Worm (Caenorhabditis elegans): ENCODE results near the gene set-4.

Gene set-4

ce11 chrII:6334745-6335260, 3.7 kb upstream of the set-4 start:
- TF ChIP-seq snpc-4 (tag; optimal IDR thresholded peaks at IDR 0.05) (no peak), nhr-28 (tag; optimal IDR thresholded peaks at IDR 0.05) (no peak), unc-39 (tag; optimal IDR thresholded peaks at IDR 0.05) (no peak), lin-32 (GFP tag; optimal IDR thresholded peaks at IDR 0.05) (no peak)

- no peak for TF ChIP-seq ceh-83 (GFP tag; optimal IDR thresholded peaks at IDR 0.05)
- no peak for TF ChIP-seq snpc-4 (tag; optimal IDR thresholded peaks at IDR 0.05)
- no peak for TF ChIP-seq nhr-2 (tag; optimal IDR thresholded peaks at IDR 0.05)
- no peak for TF ChIP-seq elt-3 (tag; optimal IDR thresholded peaks at IDR 0.05)
- TF ChIP-seq ceh-39 (tag; optimal IDR thresholded peaks at IDR 0.05): no peak
- TF ChIP-seq nhr-76 (tag; optimal IDR thresholded peaks at IDR 0.05): no peak
- TF ChIP-seq cnd-1 (tag; optimal IDR thresholded peaks at IDR 0.05): no peak
- no peak for TF ChIP-seq ham-2 (GFP tag; optimal IDR thresholded peaks at IDR 0.05)
- no peak for TF ChIP-seq mab-5 (tag; optimal IDR thresholded peaks at IDR 0.05)
Observed at ce11 chrII:6333887-6334286, 2.7 kb upstream of the set-4 start, which contains the start of gene ttc-39B. ttc-39B (minus strand) TSS chrII:6333987.

DNA sequence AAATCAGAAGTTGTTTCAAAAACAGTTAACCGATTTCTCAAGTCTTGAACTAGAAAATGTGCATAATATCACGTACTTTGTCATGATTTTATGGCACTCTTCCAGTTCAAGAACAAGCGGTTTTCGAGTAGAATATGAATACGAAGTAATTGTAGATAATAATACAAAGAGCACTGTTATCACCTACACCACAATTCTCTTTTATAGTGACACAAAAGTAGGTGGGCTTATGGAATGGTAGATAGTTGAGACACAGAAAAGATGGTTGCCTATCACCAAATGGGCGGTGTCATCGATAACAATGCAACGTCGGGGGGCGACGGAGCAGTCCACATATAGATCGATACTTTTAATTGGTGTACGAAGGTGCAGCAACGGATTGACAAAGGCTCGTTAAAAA, 2.5 kb downstream of the set-4 start:
- TF ChIP-seq nhr-12 (tag; optimal IDR thresholded peaks at IDR 0.05): no peak

- TF ChIP-seq ceh-83 (GFP tag; optimal IDR thresholded peaks at IDR 0.05): no peak
- no peak for TF ChIP-seq ztf-11 (tag; optimal IDR thresholded peaks at IDR 0.05)
Observed at ce11 chrII:6327317-6327716, 3.8 kb downstream of the set-4 start.

DNA sequence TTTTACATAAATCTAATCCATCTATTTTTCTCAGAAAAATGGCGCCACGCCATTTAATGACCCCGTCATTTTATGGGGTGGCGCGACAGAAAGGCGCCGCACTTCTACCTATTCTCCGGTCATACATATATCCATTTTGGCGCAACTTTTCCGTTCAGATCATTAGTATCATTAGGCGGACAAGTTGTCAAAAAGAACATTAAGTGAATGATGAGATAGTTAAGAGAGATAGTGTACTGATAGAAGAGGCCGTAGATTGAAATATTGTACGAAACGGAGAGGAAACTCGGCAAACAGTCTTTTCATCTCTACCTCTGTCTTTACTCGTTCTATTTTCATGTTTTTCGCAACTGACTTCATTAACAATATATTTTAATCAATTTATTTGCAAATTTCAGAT, 7.1 kb downstream of the set-4 start, which contains the start of gene sma-6:
Gene sma-6, plus strand, starts transcription at position 399 of the 400 bp plus-strand sequence.
- TF ChIP-seq tbx-8 (GFP tag; optimal IDR thresholded peaks at IDR 0.05) (no peak), nhr-237 (tag; optimal IDR thresholded peaks at IDR 0.05) (no peak), elt-3 (tag; optimal IDR thresholded peaks at IDR 0.05) (no peak), sem-2 (GFP tag; optimal IDR thresholded peaks at IDR 0.05) (no peak), snpc-4 (tag; optimal IDR thresholded peaks at IDR 0.05) (no peak), cnd-1 (tag; optimal IDR thresholded peaks at IDR 0.05) (no peak), ham-2 (GFP tag; optimal IDR thresholded peaks at IDR 0.05) (no peak), unc-120 (tag; optimal IDR thresholded peaks at IDR 0.05; ENCODE audit: poor library complexity, severe bottlenecking) (no peak), mep-1 (tag; optimal IDR thresholded peaks at IDR 0.05) (no peak)

- TF ChIP-seq ceh-39 (tag; optimal IDR thresholded peaks at IDR 0.05) (no peak), snpc-4 (tag; optimal IDR thresholded peaks at IDR 0.05) (no peak), nhr-28 (tag; optimal IDR thresholded peaks at IDR 0.05) (no peak), zip-8 (tag; optimal IDR thresholded peaks at IDR 0.05) (no peak), sptf-1 (tag; optimal IDR thresholded peaks at IDR 0.05) (no peak), tbx-8 (GFP tag; optimal IDR thresholded peaks at IDR 0.05) (no peak), elt-3 (tag; optimal IDR thresholded peaks at IDR 0.05) (no peak), lin-13 (tag; optimal IDR thresholded peaks at IDR 0.05) (no peak), blmp-1 (tag; optimal IDR thresholded peaks at IDR 0.05) (no peak), ces-1 (GFP tag; optimal IDR thresholded peaks at IDR 0.05) (no peak), cnd-1 (tag; optimal IDR thresholded peaks at IDR 0.05) (no peak), nhr-237 (tag; optimal IDR thresholded peaks at IDR 0.05) (no peak)
Observed at ce11 chrII:6322979-6323378, 8.2 kb downstream of the set-4 start, which contains the start of gene C32D5.4. C32D5.4 (minus strand) TSS chrII:6323079.

DNA sequence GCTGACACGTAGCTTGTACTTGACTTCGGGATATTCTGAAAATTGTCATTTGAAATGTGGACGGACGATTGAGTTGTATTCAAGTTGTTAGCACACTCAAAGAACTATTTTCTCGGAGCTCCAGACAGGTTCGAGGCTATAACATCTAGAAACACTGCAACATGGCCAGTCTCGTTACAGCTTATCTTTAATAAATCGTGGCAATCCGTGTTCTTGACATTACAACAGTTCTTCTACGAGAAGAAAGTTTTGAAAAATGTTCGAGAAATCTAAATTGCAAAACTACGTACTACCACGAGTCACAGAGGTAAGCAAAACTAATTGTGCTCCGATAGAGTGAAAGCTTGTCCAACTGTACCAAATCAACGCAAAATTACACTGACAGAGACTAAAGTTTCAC, 9.1 kb downstream of the set-4 start:
- TF ChIP-seq lsy-2 (tag; optimal IDR thresholded peaks at IDR 0.05) (no peak), flh-1 (GFP tag; optimal IDR thresholded peaks at IDR 0.05) (no peak), ztf-11 (tag; optimal IDR thresholded peaks at IDR 0.05) (no peak), M03D4.4 (tag; optimal IDR thresholded peaks at IDR 0.05) (no peak), zip-8 (tag; optimal IDR thresholded peaks at IDR 0.05) (no peak)
